Worm (Caenorhabditis elegans): ENCODE results near the gene srg-64.

DNA sequence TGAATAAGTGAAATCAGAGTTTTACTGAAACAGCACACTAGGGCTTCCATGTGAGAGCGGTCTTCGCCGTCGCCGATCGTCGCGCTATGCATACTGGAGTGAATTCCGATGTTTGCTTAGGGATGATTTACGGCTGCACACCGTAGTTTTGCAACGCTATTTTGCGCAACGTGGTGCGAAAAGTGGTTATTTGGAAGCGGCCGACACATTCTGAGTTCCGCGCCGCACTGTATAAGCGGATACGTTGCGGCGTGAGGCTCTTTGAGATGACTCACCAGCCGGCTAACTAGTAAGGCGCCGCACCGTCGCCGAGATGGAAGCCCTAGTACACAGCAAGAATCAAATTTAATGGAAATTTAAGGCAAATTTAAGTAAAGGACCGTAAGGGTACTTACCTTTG, 28.1 kb upstream of the srg-64 start:
- TF ChIP-seq klf-2 (GFP tag; conservative IDR thresholded peaks at IDR 0.05) = no peak
- TF ChIP-seq flt-1 (GFP tag; IDR thresholded peaks at IDR 0.05) = no peak
- no peak for TF ChIP-seq ztf-29 (GFP tag; IDR thresholded peaks at IDR 0.05)
- TF ChIP-seq ztf-23 (GFP tag; IDR thresholded peaks at IDR 0.05) = no peak
- no peak for TF ChIP-seq cog-1 (tag; optimal IDR thresholded peaks at IDR 0.05)
